Fruit fly (Drosophila melanogaster) whole organism, pupa: ENCODE measurements around the gene Muc30E.

Source experiments
- CG10348 ChIP-seq: fragments of 200-800 bp; sonication (Bioruptor generic); IDR thresholded peaks from 2 replicates; pipeline ENCODE4 v1.3.6; 2022; ENCODE audit warnings: missing biosample characterization, missing genetic modification characterization
- CG14655 ChIP-seq: fragments of 200-800 bp; sonication (Bioruptor generic); optimal IDR thresholded peaks from 3 replicates; lab custom pipeline; 2017; ENCODE audit warnings: mild to moderate bottlenecking, missing biosample characterization, missing genetic modification reagents, missing genetic modification characterization
- CG32121 ChIP-seq: fragments of 200-800 bp; sonication (Bioruptor generic); IDR thresholded peaks from 2 replicates; pipeline ENCODE4 v1.3.6; 2022; ENCODE audit warnings: missing biosample characterization, missing genetic modification characterization
- CG9948 ChIP-seq: fragments of 200-800 bp; sonication (Bioruptor generic); optimal IDR thresholded peaks from 2 replicates; lab custom pipeline; 2018; ENCODE audit warnings: missing biosample characterization, mild to moderate bottlenecking, missing genetic modification characterization, moderate library complexity
- D1 ChIP-seq: fragments of 200-800 bp; sonication (Bioruptor generic); optimal IDR thresholded peaks from 2 replicates; lab custom pipeline; 2018; ENCODE audit warnings: missing biosample characterization, mild to moderate bottlenecking, missing genetic modification characterization, moderate library complexity
- Pif1B ChIP-seq: fragments of 200-800 bp; sonication (Bioruptor generic); optimal IDR thresholded peaks from 3 replicates; lab custom pipeline; 2016; ENCODE audit warnings: missing biosample characterization, missing genetic modification characterization

DNA sequence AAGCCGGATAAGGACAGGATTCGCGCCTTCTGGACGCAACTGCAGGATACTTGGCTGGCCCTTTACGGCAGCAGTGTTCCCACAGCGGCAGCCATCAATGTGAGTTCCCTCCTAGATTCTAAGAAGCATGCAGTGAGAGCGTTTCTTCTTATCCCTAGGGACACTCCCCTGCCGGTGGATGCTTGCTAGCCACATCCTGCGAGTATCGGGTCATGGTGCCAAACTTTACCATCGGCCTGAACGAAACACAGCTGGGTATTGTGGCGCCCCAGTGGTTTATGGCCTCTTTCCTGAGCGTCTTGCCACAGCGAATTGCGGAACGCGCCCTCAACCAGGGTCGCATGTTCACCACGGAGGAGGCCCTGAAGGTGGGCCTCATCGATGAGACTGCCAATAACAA, 16.3 kb upstream of the Muc30E start:
- no peak for TF ChIP-seq CG14655 (GFP tag; lab: Kevin White, UChicago)
- no peak for TF ChIP-seq CG9948 (tag; lab: Kevin White, UChicago)
- TF ChIP-seq Pif1B (GFP tag; lab: Kevin White, UChicago), result no peak
- no peak for TF ChIP-seq CG32121 (GFP tag; lab: Robert Waterston, UW)
- no peak for TF ChIP-seq D1 (tag; lab: Kevin White, UChicago)
- TF ChIP-seq CG10348, result no peak
